Fruit fly (Drosophila melanogaster): ENCODE results near the gene CG34149.

CG34149 gene

dm6 chr3R:22341652-22342051 lies 38.3 kb upstream of the CG34149 start:
- TF ChIP-seq tj (GFP tag; optimal IDR thresholded peaks at IDR 0.05) (no peak), cnc (optimal IDR thresholded peaks at IDR 0.05) (no peak)

DNA sequence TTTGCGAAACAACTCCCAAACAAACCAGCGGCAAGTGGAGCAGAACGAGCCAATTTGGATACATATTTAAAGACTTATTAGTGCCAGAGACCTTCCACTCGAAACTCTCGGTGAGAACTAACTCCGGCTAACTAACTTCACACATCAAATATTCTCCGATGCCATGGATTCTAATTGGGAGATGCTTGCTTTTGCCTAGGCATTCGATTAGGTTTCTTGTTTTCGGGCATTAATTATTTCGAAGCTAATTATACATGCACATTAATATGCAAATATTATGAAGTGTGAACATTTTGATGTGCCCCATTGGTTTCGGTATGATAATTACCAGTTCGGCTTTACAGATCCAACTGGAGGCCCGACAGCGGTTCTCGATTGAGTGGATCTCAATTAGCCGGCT lies 37.8 kb upstream of the CG34149 start, which contains the start of gene CG5386:
Gene CG5386, minus strand, starts transcription at position 101 of the 400 bp plus-strand sequence.
- TF ChIP-seq CG12768 (GFP tag; optimal IDR thresholded peaks at IDR 0.05) (no peak), CG1620 (GFP tag; optimal IDR thresholded peaks at IDR 0.05) (no peak), CG14711 (tag; optimal IDR thresholded peaks at IDR 0.05) (no peak), CG5204 (GFP tag; optimal IDR thresholded peaks at IDR 0.05) (no peak), kay (GFP tag; ENCODE audit: borderline replicate concordance) (no peak), Crg-1 (GFP tag; optimal IDR thresholded peaks at IDR 0.05) (no peak), pad (GFP tag; optimal IDR thresholded peaks at IDR 0.05) (no peak), CG33017 (tag; optimal IDR thresholded peaks at IDR 0.05) (no peak), tj (GFP tag; optimal IDR thresholded peaks at IDR 0.05) (no peak), ovo (GFP tag; optimal IDR thresholded peaks at IDR 0.05) (no peak), Mnt (GFP tag; optimal IDR thresholded peaks at IDR 0.05) (no peak)

dm6 chr3R:22342708-22343107 lies 37.2 kb upstream of the CG34149 start:
- no peak for TF ChIP-seq toe (GFP tag; optimal IDR thresholded peaks at IDR 0.05)
- no peak for TF ChIP-seq CG11617 (GFP tag; optimal IDR thresholded peaks at IDR 0.05)
- no peak for TF ChIP-seq CG12768 (GFP tag; optimal IDR thresholded peaks at IDR 0.05)
- TF ChIP-seq bab1 (GFP tag; optimal IDR thresholded peaks at IDR 0.05), result no peak
- TF ChIP-seq kay (GFP tag; ENCODE audit: borderline replicate concordance), result no peak
- TF ChIP-seq cnc (optimal IDR thresholded peaks at IDR 0.05), result no peak
- no peak for TF ChIP-seq Hr96 (GFP tag; optimal IDR thresholded peaks at IDR 0.05)
- no peak for TF ChIP-seq CG33017 (tag; optimal IDR thresholded peaks at IDR 0.05)
- TF ChIP-seq CG5204 (GFP tag; optimal IDR thresholded peaks at IDR 0.05), result no peak

DNA sequence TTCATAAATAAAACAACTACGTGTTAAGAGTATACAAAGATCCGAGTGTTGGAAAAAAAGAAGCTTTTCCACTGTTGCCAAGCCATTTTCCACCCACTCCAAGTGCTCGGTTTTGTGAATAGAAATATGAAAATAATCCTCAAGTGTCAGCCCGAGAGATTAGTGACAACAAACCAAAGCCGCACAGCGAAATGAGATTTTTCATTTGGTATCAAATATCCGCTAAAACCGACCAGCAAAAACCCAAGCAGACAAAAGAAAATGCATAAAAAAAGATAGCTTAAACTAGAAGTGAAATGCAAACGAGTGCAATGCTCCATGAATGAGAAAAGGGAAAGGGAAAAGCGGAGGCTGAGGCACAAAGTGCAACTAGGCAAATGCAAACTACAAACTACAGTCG lies 28.5 kb upstream of the CG34149 start, which contains the start of gene rdhB:
Gene rdhB, plus strand, starts transcription at position 301 of the 400 bp plus-strand sequence.
- no peak for TF ChIP-seq CG7101 (tag; optimal IDR thresholded peaks at IDR 0.05)
- TF ChIP-seq CG14711 (tag; optimal IDR thresholded peaks at IDR 0.05), result no peak
- no peak for TF ChIP-seq CG5204 (GFP tag; optimal IDR thresholded peaks at IDR 0.05)
- TF ChIP-seq CG11617 (GFP tag; optimal IDR thresholded peaks at IDR 0.05), result no peak
- no peak for TF ChIP-seq kay (GFP tag; ENCODE audit: borderline replicate concordance)
- no peak for TF ChIP-seq CG12768 (GFP tag; optimal IDR thresholded peaks at IDR 0.05)
- no peak for TF ChIP-seq cic (GFP tag; optimal IDR thresholded peaks at IDR 0.05)
- TF ChIP-seq toe (GFP tag; optimal IDR thresholded peaks at IDR 0.05), result no peak
- TF ChIP-seq CG7045 (GFP tag; optimal IDR thresholded peaks at IDR 0.05), result no peak

DNA sequence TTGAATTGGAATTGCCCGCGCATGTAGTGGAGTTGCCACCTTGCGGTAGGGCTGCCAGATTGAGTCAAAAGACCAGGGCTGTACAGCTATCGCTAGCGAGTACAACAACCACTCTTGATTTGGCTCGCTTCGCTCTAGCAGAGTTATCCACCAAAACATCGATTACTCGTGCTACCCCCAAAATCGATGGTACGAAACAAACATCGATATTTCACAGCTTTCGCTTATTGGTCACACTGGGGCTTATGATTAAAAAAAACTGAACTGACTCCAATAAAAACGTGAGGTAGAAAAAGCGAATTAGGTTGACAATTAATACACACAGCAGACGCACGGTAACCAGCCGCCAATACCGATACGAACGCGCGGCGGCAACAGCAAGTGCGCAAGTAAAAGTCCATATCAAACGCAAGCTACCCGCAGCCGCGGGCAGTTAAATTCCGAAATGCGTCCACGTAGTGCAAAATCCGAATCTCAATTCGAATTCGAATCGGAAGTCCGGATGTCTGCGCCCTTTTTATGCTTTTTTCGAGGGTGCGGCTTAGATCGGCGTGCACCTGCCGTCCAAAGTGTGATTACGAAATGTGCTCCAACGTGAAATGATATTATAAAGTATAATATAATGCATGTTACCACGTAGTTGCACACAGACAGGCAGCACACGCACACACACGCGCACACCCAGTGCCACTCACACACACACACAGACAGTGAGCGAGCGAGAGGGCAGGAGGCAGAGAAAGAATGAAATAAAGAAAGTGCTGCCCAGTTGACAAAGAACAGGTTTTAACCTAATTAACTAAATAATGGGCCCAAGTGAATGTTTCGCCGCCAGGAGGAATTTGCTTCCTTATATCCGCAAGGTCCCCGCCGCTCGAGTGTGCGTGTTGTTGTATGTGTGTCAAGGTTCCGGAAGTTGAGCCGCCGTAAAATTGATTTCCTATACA lies 23.2 kb upstream of the CG34149 start, which contains the start of gene Sar1:
Gene Sar1, plus strand, starts transcription at position 222 of the 947 bp plus-strand sequence.
- TF ChIP-seq toe (GFP tag; optimal IDR thresholded peaks at IDR 0.05), result no peak
- TF ChIP-seq CG7101 (tag; optimal IDR thresholded peaks at IDR 0.05), result peak; percentile 13
- TF ChIP-seq CG12768 (GFP tag; optimal IDR thresholded peaks at IDR 0.05), result peak; percentile 47
- no peak for TF ChIP-seq kay (GFP tag; ENCODE audit: borderline replicate concordance)
- TF ChIP-seq CG11617 (GFP tag; optimal IDR thresholded peaks at IDR 0.05), result peak; percentile 21
- TF ChIP-seq Mnt (GFP tag; optimal IDR thresholded peaks at IDR 0.05), result peak; percentile 36
- peak; percentile 46 for TF ChIP-seq bab1 (GFP tag; optimal IDR thresholded peaks at IDR 0.05)
- TF ChIP-seq cic (GFP tag; optimal IDR thresholded peaks at IDR 0.05), result peak; percentile 61
- peak; percentile 21 for TF ChIP-seq Clk (GFP tag; optimal IDR thresholded peaks at IDR 0.05)
- peak; percentile 18 for TF ChIP-seq Crg-1 (GFP tag; optimal IDR thresholded peaks at IDR 0.05)
- TF ChIP-seq CG1620 (GFP tag; optimal IDR thresholded peaks at IDR 0.05), result peak; percentile 58
- TF ChIP-seq pad (GFP tag; optimal IDR thresholded peaks at IDR 0.05), result peak; percentile 26
- no peak for TF ChIP-seq CG7045 (GFP tag; optimal IDR thresholded peaks at IDR 0.05)
- TF ChIP-seq tj (GFP tag; optimal IDR thresholded peaks at IDR 0.05), result no peak

dm6 chr3R:22357942-22358341 lies 22.0 kb upstream of the CG34149 start:
- TF ChIP-seq Crg-1 (GFP tag; optimal IDR thresholded peaks at IDR 0.05) (no peak), Clk (GFP tag; optimal IDR thresholded peaks at IDR 0.05) (no peak)

dm6 chr3R:22358810-22359209 lies 21.1 kb upstream of the CG34149 start:
- no peak for TF ChIP-seq bab1 (GFP tag; optimal IDR thresholded peaks at IDR 0.05)
- TF ChIP-seq CG14711 (tag; optimal IDR thresholded peaks at IDR 0.05), result peak; percentile 76
- peak; percentile 79 for TF ChIP-seq CG12768 (GFP tag; optimal IDR thresholded peaks at IDR 0.05)
- TF ChIP-seq toe (GFP tag; optimal IDR thresholded peaks at IDR 0.05), result peak; percentile 7
- TF ChIP-seq tj (GFP tag; optimal IDR thresholded peaks at IDR 0.05), result peak; percentile 33
- peak; percentile 26 for TF ChIP-seq Hr96 (GFP tag; optimal IDR thresholded peaks at IDR 0.05)
- peak; percentile 30 for TF ChIP-seq pad (GFP tag; optimal IDR thresholded peaks at IDR 0.05)
- TF ChIP-seq ovo (GFP tag; optimal IDR thresholded peaks at IDR 0.05), result no peak
- peak; percentile 55 for TF ChIP-seq CG7045 (GFP tag; optimal IDR thresholded peaks at IDR 0.05)
- TF ChIP-seq CG33017 (tag; optimal IDR thresholded peaks at IDR 0.05), result peak; percentile 79
- TF ChIP-seq cic (GFP tag; optimal IDR thresholded peaks at IDR 0.05), result peak; percentile 29
- peak; percentile 80 for TF ChIP-seq CG7101 (tag; optimal IDR thresholded peaks at IDR 0.05)
- TF ChIP-seq Mnt (GFP tag; optimal IDR thresholded peaks at IDR 0.05), result peak; percentile 15
- TF ChIP-seq kay (GFP tag; ENCODE audit: borderline replicate concordance), result no peak
- TF ChIP-seq cnc (optimal IDR thresholded peaks at IDR 0.05), result no peak
- no peak for TF ChIP-seq CG1620 (GFP tag; optimal IDR thresholded peaks at IDR 0.05)
- no peak for TF ChIP-seq Clk (GFP tag; optimal IDR thresholded peaks at IDR 0.05)
- TF ChIP-seq Crg-1 (GFP tag; optimal IDR thresholded peaks at IDR 0.05), result no peak
- peak; percentile 63 for TF ChIP-seq CG11617 (GFP tag; optimal IDR thresholded peaks at IDR 0.05)
- no peak for TF ChIP-seq CG5204 (GFP tag; optimal IDR thresholded peaks at IDR 0.05)

Measured in whole organism, adult.